Fruit fly (Drosophila melanogaster) whole organism, embryonic: Measurements from ENCODE around the gene GstT4.

Source experiments
- Atf-2 ChIP-seq: fragments of 200-800 bp; sonication (Bioruptor generic); optimal IDR thresholded peaks from 2 replicates; lab custom pipeline; 2016; ENCODE audit warnings: missing biosample characterization, missing genetic modification characterization
- Atf6 ChIP-seq: fragments of 200-800 bp; sonication (Bioruptor generic); IDR thresholded peaks from 2 replicates; pipeline ENCODE4 v1.3.6; 2022; ENCODE audit warnings: missing biosample characterization, missing genetic modification characterization
- CG10431 ChIP-seq: fragments of 200-800 bp; sonication (Bioruptor generic); optimal IDR thresholded peaks from 3 replicates; lab custom pipeline; 2018; ENCODE audit warnings: missing biosample characterization, mild to moderate bottlenecking, missing genetic modification characterization
- CG12744 ChIP-seq: fragments of 200-800 bp; sonication (Bioruptor generic); optimal IDR thresholded peaks from 2 replicates; lab custom pipeline; 2016; ENCODE audit warnings: missing biosample characterization, missing genetic modification characterization
- CG14014 ChIP-seq: fragments of 200-800 bp; sonication (Bioruptor generic); IDR thresholded peaks from 2 replicates; pipeline ENCODE4 v1.3.6; 2022; ENCODE audit warnings: missing biosample characterization, missing genetic modification characterization
- CG14860 ChIP-seq: fragments of 200-800 bp; sonication (Bioruptor generic); IDR thresholded peaks from 3 replicates; pipeline ENCODE4 v1.3.6; 2022; ENCODE audit warnings: missing biosample characterization, missing genetic modification characterization; ENCODE audit not compliant: partially characterized antibody
- CG17186 ChIP-seq: fragments of 200-800 bp; sonication (Bioruptor generic); optimal IDR thresholded peaks from 3 replicates; lab custom pipeline; 2017; ENCODE audit warnings: missing biosample characterization, missing genetic modification reagents, missing genetic modification characterization
- CG34422 ChIP-seq: fragments of 200-800 bp; sonication (Bioruptor generic); IDR thresholded peaks from 3 replicates; pipeline ENCODE4 v1.3.6; 2022; ENCODE audit warnings: missing biosample characterization, missing genetic modification characterization
- CG43689 ChIP-seq: fragments of 200-800 bp; sonication (Bioruptor generic); IDR thresholded peaks from 2 replicates; pipeline ENCODE4 v1.3.6; 2022; ENCODE audit warnings: missing biosample characterization, missing genetic modification characterization
- CG5180 ChIP-seq: fragments of 200-800 bp; sonication (Bioruptor generic); optimal IDR thresholded peaks from 3 replicates; lab custom pipeline; 2017; ENCODE audit warnings: missing biosample characterization, missing genetic modification characterization, mild to moderate bottlenecking, moderate library complexity, missing genetic modification reagents
- CG6175 ChIP-seq: fragments of 200-800 bp; sonication (Bioruptor generic); IDR thresholded peaks from 3 replicates; pipeline ENCODE4 v1.3.6; 2022; ENCODE audit warnings: missing biosample characterization, missing genetic modification characterization
- CG7928 ChIP-seq: fragments of 200-800 bp; sonication (Bioruptor generic); optimal IDR thresholded peaks from 2 replicates; lab custom pipeline; 2017; ENCODE audit warnings: missing biosample characterization, mild to moderate bottlenecking, missing genetic modification characterization
- Deaf1 ChIP-seq: fragments of 200-800 bp; optimal IDR thresholded peaks from 3 replicates; lab custom pipeline; 2019; ENCODE audit warnings: missing biosample characterization, mild to moderate bottlenecking, missing genetic modification characterization, moderate library complexity
- Dip2 ChIP-seq: fragments of 200-800 bp; sonication (Bioruptor generic); IDR thresholded peaks from 2 replicates; pipeline ENCODE4 v1.3.6; 2022; ENCODE audit warnings: missing biosample characterization, missing genetic modification characterization
- Dp ChIP-seq: fragments of 200-800 bp; sonication (Bioruptor generic); optimal IDR thresholded peaks from 2 replicates; lab custom pipeline; 2018; ENCODE audit warnings: missing biosample characterization, mild to moderate bottlenecking, missing genetic modification characterization, moderate library complexity
- Dref ChIP-seq: fragments of 200-800 bp; sonication (Bioruptor generic); IDR thresholded peaks from 2 replicates; pipeline ENCODE4 v1.3.6; 2022; ENCODE audit warnings: missing biosample characterization, missing genetic modification characterization
- E2f1 ChIP-seq: fragments of 200-800 bp; sonication (Bioruptor generic); IDR thresholded peaks from 2 replicates; pipeline ENCODE4 v1.3.6; 2022; ENCODE audit warnings: missing biosample characterization, missing genetic modification characterization
- GATAe ChIP-seq: fragments of 200-800 bp; sonication (Bioruptor generic); conservative IDR thresholded peaks from 2 replicates; pipeline ENCODE4 v1.3.6; 2022; ENCODE audit warnings: missing biosample characterization, missing genetic modification characterization
- H15 ChIP-seq: fragments of 200-800 bp; sonication (Bioruptor generic); IDR thresholded peaks from 3 replicates; pipeline ENCODE4 v1.3.6; 2022; ENCODE audit warnings: missing biosample characterization, missing genetic modification characterization
- Jarid2 ChIP-seq: fragments of 200-800 bp; sonication (Bioruptor generic); optimal IDR thresholded peaks from 3 replicates; lab custom pipeline; 2017; ENCODE audit warnings: mild to moderate bottlenecking, missing biosample characterization, missing genetic modification reagents, missing genetic modification characterization
- Kr ChIP-seq: fragments of 200-800 bp; sonication (Bioruptor generic); optimal IDR thresholded peaks from 2 replicates; lab custom pipeline; 2017; ENCODE audit warnings: missing biosample characterization, mild to moderate bottlenecking, missing genetic modification characterization
- MTF-1 ChIP-seq: fragments of 200-800 bp; sonication (Bioruptor generic); optimal IDR thresholded peaks from 2 replicates; lab custom pipeline; 2018; ENCODE audit warnings: missing biosample characterization, mild to moderate bottlenecking, missing genetic modification characterization, borderline replicate concordance
- Med ChIP-seq: fragments of 200-800 bp; sonication (Bioruptor generic); peaks from one replicate; lab custom pipeline; 2016; ENCODE audit warnings: missing biosample characterization, missing genetic modification characterization, mild to moderate bottlenecking, inconsistent platforms, moderate library complexity
- Mes4 ChIP-seq: fragments of 200-800 bp; sonication (Bioruptor generic); optimal IDR thresholded peaks from 2 replicates; lab custom pipeline; 2016; ENCODE audit warnings: missing biosample characterization, missing genetic modification characterization
- Nf-YC ChIP-seq: fragments of 200-800 bp; optimal IDR thresholded peaks from 3 replicates; lab custom pipeline; 2019; ENCODE audit warnings: missing biosample characterization, mild to moderate bottlenecking, missing genetic modification characterization, moderate library complexity
- NfI ChIP-seq: fragments of 200-800 bp; sonication (Bioruptor generic); optimal IDR thresholded peaks from 3 replicates; lab custom pipeline; 2018; ENCODE audit warnings: missing biosample characterization, mild to moderate bottlenecking, missing genetic modification characterization, moderate library complexity
- Pdp1 ChIP-seq, 2 experiments: fragments of 200-800 bp; sonication (Bioruptor generic); optimal IDR thresholded peaks; 3 replicates each; lab custom pipeline; 2016; ENCODE audit warnings: missing biosample characterization in 2 of 2, missing genetic modification characterization in 2 of 2, mild to moderate bottlenecking in 1 of 2, moderate library complexity in 1 of 2
- Rx ChIP-seq: fragments of 200-800 bp; sonication (Bioruptor generic); IDR thresholded peaks from 2 replicates; pipeline ENCODE4 v1.3.6; 2022; ENCODE audit warnings: missing biosample characterization, missing genetic modification characterization
- Sry-β ChIP-seq: fragments of 200-800 bp; sonication (Bioruptor generic); optimal IDR thresholded peaks from 2 replicates; lab custom pipeline; 2018; ENCODE audit warnings: missing biosample characterization, mild to moderate bottlenecking, missing genetic modification characterization, moderate library complexity
- abd-A ChIP-seq: fragments of 200-800 bp; sonication (Bioruptor generic); optimal IDR thresholded peaks from 3 replicates; lab custom pipeline; 2019; ENCODE audit warnings: missing biosample characterization, mild to moderate bottlenecking, missing genetic modification characterization, moderate library complexity
- btn ChIP-seq: fragments of 200-800 bp; sonication (Bioruptor generic); optimal IDR thresholded peaks from 2 replicates; lab custom pipeline; 2016; ENCODE audit warnings: missing biosample characterization, missing genetic modification characterization
- cato ChIP-seq: fragments of 200-800 bp; sonication (Bioruptor generic); optimal IDR thresholded peaks from 2 replicates; lab custom pipeline; 2016; ENCODE audit warnings: missing biosample characterization, missing genetic modification characterization, borderline replicate concordance
- ci ChIP-seq: fragments of 200-800 bp; sonication (Bioruptor generic); IDR thresholded peaks from 3 replicates; pipeline ENCODE4 v1.3.6; 2022; ENCODE audit warnings: missing biosample characterization, missing genetic modification characterization
- crol ChIP-seq: fragments of 200-800 bp; sonication (Bioruptor generic); IDR thresholded peaks from 2 replicates; pipeline ENCODE4 v1.3.6; 2022; ENCODE audit warnings: missing biosample characterization, missing genetic modification characterization
- da ChIP-seq: fragments of 200-800 bp; sonication (Bioruptor generic); optimal IDR thresholded peaks from 2 replicates; lab custom pipeline; 2016; ENCODE audit warnings: missing biosample characterization, missing genetic modification characterization
- fd64A ChIP-seq: fragments of 200-800 bp; sonication (Bioruptor generic); optimal IDR thresholded peaks from 3 replicates; lab custom pipeline; 2018; ENCODE audit warnings: missing biosample characterization, mild to moderate bottlenecking, missing genetic modification characterization
- gce ChIP-seq: fragments of 200-800 bp; sonication (Bioruptor generic); IDR thresholded peaks from 3 replicates; pipeline ENCODE4 v1.3.6; 2022; ENCODE audit warnings: missing biosample characterization, missing genetic modification characterization
- grau ChIP-seq: fragments of 200-800 bp; optimal IDR thresholded peaks from 3 replicates; lab custom pipeline; 2019; ENCODE audit warnings: missing biosample characterization, mild to moderate bottlenecking, missing genetic modification characterization, moderate library complexity
- her ChIP-seq: fragments of 200-800 bp; sonication (Bioruptor generic); optimal IDR thresholded peaks from 2 replicates; lab custom pipeline; 2016; ENCODE audit warnings: missing biosample characterization, missing genetic modification characterization
- inv ChIP-seq: fragments of 200-800 bp; sonication (Bioruptor generic); IDR thresholded peaks from 2 replicates; pipeline ENCODE4 v1.3.6; 2022; ENCODE audit warnings: missing biosample characterization, missing genetic modification characterization; ENCODE audit not compliant: partially characterized antibody
- klu ChIP-seq: fragments of 200-800 bp; sonication (Bioruptor generic); IDR thresholded peaks from 2 replicates; pipeline ENCODE4 v1.3.6; 2022; ENCODE audit warnings: missing biosample characterization, missing genetic modification characterization
- nmo ChIP-seq: fragments of 200-800 bp; sonication (Bioruptor generic); optimal IDR thresholded peaks from 2 replicates; lab custom pipeline; 2018; ENCODE audit warnings: missing biosample characterization, mild to moderate bottlenecking, missing genetic modification characterization, moderate library complexity
- pb ChIP-seq: fragments of 200-800 bp; sonication (Bioruptor generic); optimal IDR thresholded peaks from 3 replicates; lab custom pipeline; 2016; ENCODE audit warnings: missing biosample characterization, missing genetic modification characterization
- row ChIP-seq: fragments of 200-800 bp; sonication (Bioruptor generic); IDR thresholded peaks from 3 replicates; pipeline ENCODE4 v1.3.6; 2022; ENCODE audit warnings: missing biosample characterization, missing genetic modification characterization
- sna ChIP-seq: fragments of 200-800 bp; sonication (Bioruptor generic); IDR thresholded peaks from 2 replicates; pipeline ENCODE4 v1.3.6; 2022; ENCODE audit warnings: missing biosample characterization, missing genetic modification characterization; ENCODE audit not compliant: partially characterized antibody
- ssp ChIP-seq: fragments of 200-800 bp; sonication (Bioruptor generic); IDR thresholded peaks from 2 replicates; pipeline ENCODE4 v1.3.6; 2022; ENCODE audit warnings: missing biosample characterization, missing genetic modification characterization
- trh ChIP-seq: fragments of 200-800 bp; sonication (Bioruptor generic); optimal IDR thresholded peaks from 2 replicates; lab custom pipeline; 2016; ENCODE audit warnings: missing biosample characterization, missing genetic modification characterization
- wdn ChIP-seq: fragments of 200-800 bp; sonication (Bioruptor generic); IDR thresholded peaks from 2 replicates; pipeline ENCODE4 v1.3.6; 2022; ENCODE audit warnings: missing biosample characterization, missing genetic modification characterization
- z ChIP-seq: fragments of 200-800 bp; sonication (Bioruptor generic); IDR thresholded peaks from 3 replicates; pipeline ENCODE4 v1.3.6; 2022; ENCODE audit warnings: missing biosample characterization, missing genetic modification characterization
- zf30C ChIP-seq: fragments of 200-800 bp; sonication (Bioruptor generic); optimal IDR thresholded peaks from 3 replicates; lab custom pipeline; 2018; ENCODE audit warnings: missing biosample characterization, mild to moderate bottlenecking, missing genetic modification characterization
- zfh2 ChIP-seq: fragments of 200-800 bp; sonication (Bioruptor generic); optimal IDR thresholded peaks from 2 replicates; lab custom pipeline; 2016; ENCODE audit warnings: missing biosample characterization, missing genetic modification characterization

GstT4 gene

DNA sequence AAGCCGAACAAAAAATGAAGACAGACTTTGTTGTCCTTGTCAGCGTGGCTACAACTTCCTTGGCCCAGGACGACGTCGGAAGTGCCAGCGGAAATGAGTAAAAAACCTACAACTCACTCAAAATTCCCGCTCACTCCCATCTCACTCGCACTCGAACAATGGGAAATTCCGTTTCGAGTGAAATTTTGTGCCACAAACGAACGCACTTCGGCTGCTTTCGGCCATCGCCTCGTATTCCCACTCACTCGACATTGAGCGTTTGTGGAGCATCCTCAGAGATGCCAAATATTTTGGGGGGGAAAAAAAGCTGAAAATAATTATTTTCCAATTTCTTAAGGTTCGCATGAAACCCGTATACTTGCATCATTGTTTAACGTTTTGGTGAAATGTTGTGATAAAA, 40.1 kb downstream of the GstT4 start:
- TF ChIP-seq fd64A (GFP tag; lab: Kevin White, UChicago) (no peak), btn (GFP tag; lab: Kevin White, UChicago) (no peak), Dref (GFP tag; lab: Robert Waterston, UW) (no peak), grau (tag; lab: Kevin White, UChicago) (no peak), Sry-β (peak; percentile 50), ci (GFP tag; lab: Robert Waterston, UW) (no peak), CG34422 (no peak), CG5180 (no peak), cato (GFP tag; lab: Kevin White, UChicago) (no peak), Kr (GFP tag; lab: Kevin White, UChicago) (no peak), Deaf1 (tag; lab: Kevin White, UChicago) (peak; percentile 84), klu (GFP tag; lab: Robert Waterston, UW) (no peak), CG14014 (GFP tag; lab: Robert Waterston, UW) (no peak), z (GFP tag; lab: Robert Waterston, UW) (peak; percentile 97), row (GFP tag; lab: Robert Waterston, UW) (0 out of 3 replicates have a peak, but pooled peaks have one; percentile 22), Dip2 (GFP tag; lab: Robert Waterston, UW) (no peak), wdn (GFP tag; lab: Robert Waterston, UW) (no peak), CG12744 (GFP tag; lab: Kevin White, UChicago) (no peak), CG7928 (no peak)

dm6 chrX:13445695-13446094, 41.1 kb downstream of the GstT4 start, which contains the start of gene Neto:
Gene Neto (plus strand): TSS chrX:13445903.
- no peak for TF ChIP-seq pb (GFP tag; lab: Kevin White, UChicago)
- no peak for TF ChIP-seq zfh2
- TF ChIP-seq crol (GFP tag; lab: Robert Waterston, UW), result no peak
- TF ChIP-seq CG17186 (GFP tag; lab: Kevin White, UChicago), result no peak
- TF ChIP-seq Rx (GFP tag; lab: Robert Waterston, UW), result no peak
- TF ChIP-seq Deaf1 (tag; lab: Kevin White, UChicago), result peak; percentile 74
- TF ChIP-seq GATAe (GFP tag; lab: Robert Waterston, UW), result no peak
- no peak for TF ChIP-seq da
- TF ChIP-seq nmo (GFP tag; lab: Kevin White, UChicago), result no peak
- no peak for TF ChIP-seq gce (GFP tag; lab: Robert Waterston, UW)
- TF ChIP-seq Mes4, result no peak
- no peak for TF ChIP-seq MTF-1 (GFP tag; lab: Kevin White, UChicago)
- peak; percentile 84 for TF ChIP-seq z (GFP tag; lab: Robert Waterston, UW)
- TF ChIP-seq Atf6 (GFP tag; lab: Robert Waterston, UW), result no peak
- TF ChIP-seq Atf-2 (GFP tag; lab: Kevin White, UChicago), result no peak
- TF ChIP-seq ssp, result no peak
- no peak for TF ChIP-seq Nf-YC
- peak; percentile 74; the same call in 2 of the 3 replicates for TF ChIP-seq CG6175 (GFP tag; lab: Robert Waterston, UW)
- TF ChIP-seq abd-A (tag; lab: Kevin White, UChicago), result no peak
- TF ChIP-seq Dp (GFP tag; lab: Kevin White, UChicago), result no peak
- TF ChIP-seq her (GFP tag; lab: Kevin White, UChicago), result no peak
- TF ChIP-seq CG10431 (GFP tag; lab: Kevin White, UChicago), result no peak
- TF ChIP-seq Med (GFP tag; lab: Kevin White, UChicago), result peak; percentile 64
- peak; percentile 26 for TF ChIP-seq Jarid2
- no peak for TF ChIP-seq zf30C (GFP tag; lab: Kevin White, UChicago)
- peak; percentile 45 for TF ChIP-seq Sry-β
- peak in 1 of 2 experiments; percentile 53 for TF ChIP-seq Pdp1 (GFP tag; optimal IDR thresholded peaks at IDR 0.05; lab: Kevin White, UChicago)
- TF ChIP-seq inv (GFP tag; lab: Robert Waterston, UW), result 0 out of 2 replicates have a peak, but pooled peaks have one; percentile 11
- TF ChIP-seq H15, result no peak
- no peak for TF ChIP-seq trh (GFP tag; lab: Kevin White, UChicago)
- TF ChIP-seq NfI (GFP tag; lab: Kevin White, UChicago), result no peak
- no peak for TF ChIP-seq sna
- no peak for TF ChIP-seq CG14860 (GFP tag; lab: Robert Waterston, UW)
- TF ChIP-seq CG43689, result no peak
- TF ChIP-seq E2f1 (GFP tag; lab: Robert Waterston, UW), result no peak
